Fruit fly (Drosophila melanogaster) whole organism, adult: ENCODE measurements around the gene Fpgs2.

Experiments
- CG11617 ChIP-seq: fragments of 200-800 bp; sonication (Bioruptor generic); optimal IDR thresholded peaks from 2 replicates; lab custom pipeline; 2017; ENCODE audit warnings: mild to moderate bottlenecking, missing biosample characterization, missing genetic modification reagents, missing genetic modification characterization
- CG12768 ChIP-seq: fragments of 200-800 bp; sonication (Bioruptor generic); optimal IDR thresholded peaks from 2 replicates; lab custom pipeline; 2017; ENCODE audit warnings: missing biosample characterization, missing genetic modification characterization, mild to moderate bottlenecking, moderate library complexity, missing genetic modification reagents
- CG14711 ChIP-seq: fragments of 200-800 bp; sonication (Bioruptor generic); optimal IDR thresholded peaks from 2 replicates; lab custom pipeline; 2018; ENCODE audit warnings: missing biosample characterization, mild to moderate bottlenecking, missing genetic modification characterization, moderate library complexity
- CG1620 ChIP-seq: fragments of 200-800 bp; sonication (Bioruptor generic); optimal IDR thresholded peaks from 2 replicates; lab custom pipeline; 2016; ENCODE audit warnings: missing biosample characterization, missing genetic modification characterization
- CG33017 ChIP-seq: fragments of 200-800 bp; sonication (Bioruptor generic); optimal IDR thresholded peaks from 2 replicates; lab custom pipeline; 2018; ENCODE audit warnings: missing biosample characterization, mild to moderate bottlenecking, missing genetic modification characterization, moderate library complexity
- CG5204 ChIP-seq: fragments of 200-800 bp; sonication (Bioruptor generic); optimal IDR thresholded peaks from 2 replicates; lab custom pipeline; 2016; ENCODE audit warnings: missing biosample characterization, missing genetic modification characterization
- CG7045 ChIP-seq: fragments of 200-800 bp; sonication (Bioruptor generic); optimal IDR thresholded peaks from 2 replicates; lab custom pipeline; 2017; ENCODE audit warnings: missing biosample characterization, mild to moderate bottlenecking, missing genetic modification characterization
- CG7101 ChIP-seq: fragments of 200-800 bp; sonication (Bioruptor generic); optimal IDR thresholded peaks from 2 replicates; lab custom pipeline; 2018; ENCODE audit warnings: missing biosample characterization, mild to moderate bottlenecking, missing genetic modification characterization, moderate library complexity
- Clk ChIP-seq: fragments of 200-800 bp; sonication (Bioruptor generic); optimal IDR thresholded peaks from 2 replicates; lab custom pipeline; 2017; ENCODE audit warnings: missing biosample characterization, missing genetic modification characterization
- Crg-1 ChIP-seq: fragments of 200-800 bp; sonication (Bioruptor generic); optimal IDR thresholded peaks from 2 replicates; lab custom pipeline; 2016; ENCODE audit warnings: missing biosample characterization, missing genetic modification characterization
- Hr96 ChIP-seq: fragments of 200-800 bp; sonication (Bioruptor generic); optimal IDR thresholded peaks from 2 replicates; lab custom pipeline; 2016; ENCODE audit warnings: missing biosample characterization, missing genetic modification characterization
- Mnt ChIP-seq: fragments of 200-800 bp; sonication (Bioruptor generic); optimal IDR thresholded peaks from 2 replicates; lab custom pipeline; 2016; ENCODE audit warnings: missing biosample characterization, mild to moderate bottlenecking, missing genetic modification characterization
- bab1 ChIP-seq: fragments of 200-800 bp; sonication (Bioruptor generic); optimal IDR thresholded peaks from 3 replicates; lab custom pipeline; 2019; ENCODE audit warnings: missing biosample characterization, mild to moderate bottlenecking, missing genetic modification characterization, moderate library complexity
- cic ChIP-seq: fragments of 200-800 bp; sonication (Bioruptor generic); optimal IDR thresholded peaks from 2 replicates; lab custom pipeline; 2017; ENCODE audit warnings: missing biosample characterization, mild to moderate bottlenecking, missing genetic modification characterization, moderate library complexity
- cnc ChIP-seq, 2 experiments: fragments of >200 bp; optimal IDR thresholded peaks; 2 replicates each; lab custom pipeline; 2017
- kay ChIP-seq: fragments of 200-800 bp; sonication (Bioruptor generic); peaks from one replicate; lab custom pipeline; 2016; ENCODE audit warnings: missing biosample characterization, missing genetic modification characterization, borderline replicate concordance
- ovo ChIP-seq: fragments of 200-800 bp; sonication (Bioruptor generic); optimal IDR thresholded peaks from 2 replicates; lab custom pipeline; 2016; ENCODE audit warnings: missing biosample characterization, missing genetic modification characterization
- pad ChIP-seq: fragments of 200-800 bp; sonication (Bioruptor generic); optimal IDR thresholded peaks from 3 replicates; lab custom pipeline; 2017; ENCODE audit warnings: missing biosample characterization, missing genetic modification characterization, mild to moderate bottlenecking, moderate library complexity, missing genetic modification reagents
- tj ChIP-seq: fragments of 200-800 bp; sonication (Bioruptor generic); optimal IDR thresholded peaks from 3 replicates; lab custom pipeline; 2017; ENCODE audit warnings: missing biosample characterization, mild to moderate bottlenecking, missing genetic modification characterization, moderate library complexity
- toe ChIP-seq: fragments of 200-800 bp; sonication (Bioruptor generic); optimal IDR thresholded peaks from 2 replicates; lab custom pipeline; 2016; ENCODE audit warnings: missing biosample characterization, missing genetic modification characterization

The Fpgs2 gene

dm6 chr2L:3895951-3896833, 17.9 kb downstream of the Fpgs2 start:
- no peak for TF ChIP-seq Hr96
- peak; percentile 30 for TF ChIP-seq CG5204 (GFP tag; lab: Kevin White, UChicago)
- no peak for TF ChIP-seq Clk (GFP tag; lab: Kevin White, UChicago)
- no peak for TF ChIP-seq CG11617

DNA sequence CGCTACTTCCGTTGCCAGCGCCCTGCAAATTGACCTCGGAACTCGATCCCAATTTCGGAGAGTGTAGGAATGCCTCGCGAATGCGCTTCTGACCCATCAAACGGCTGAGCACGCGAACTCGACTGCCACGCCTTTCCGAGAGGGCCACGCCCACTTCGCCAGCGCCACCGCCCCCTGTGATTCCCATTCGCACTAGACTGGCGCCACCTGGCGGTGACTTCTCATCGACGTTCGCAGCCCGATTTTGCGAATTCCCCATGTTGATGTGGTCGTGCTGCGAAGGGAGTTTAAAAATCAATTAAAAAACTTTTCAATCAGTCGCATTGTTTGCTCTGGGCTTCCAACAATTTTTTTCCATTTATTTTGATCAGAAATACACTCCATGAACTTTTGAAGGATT, 20.8 kb downstream of the Fpgs2 start:
- TF ChIP-seq ovo (GFP tag; lab: Kevin White, UChicago), result no peak
- TF ChIP-seq bab1 (GFP tag; lab: Kevin White, UChicago), result no peak
- no peak for TF ChIP-seq Hr96
- no peak for TF ChIP-seq CG33017
- no peak for TF ChIP-seq CG14711 (tag; lab: Kevin White, UChicago)
- no peak for TF ChIP-seq cic (GFP tag; lab: Kevin White, UChicago)
- TF ChIP-seq CG12768 (GFP tag; lab: Kevin White, UChicago), result no peak

- TF ChIP-seq CG5204 (GFP tag; lab: Kevin White, UChicago) (no peak), cic (GFP tag; lab: Kevin White, UChicago) (no peak), CG7045 (GFP tag; lab: Kevin White, UChicago) (no peak), CG1620 (GFP tag; lab: Kevin White, UChicago) (no peak), CG7101 (tag; lab: Kevin White, UChicago) (no peak), cnc (optimal IDR thresholded peaks at IDR 0.05; lab: Kevin White, UChicago) (no peak), tj (GFP tag; lab: Kevin White, UChicago) (no peak), CG12768 (GFP tag; lab: Kevin White, UChicago) (no peak), Mnt (GFP tag; lab: Kevin White, UChicago) (no peak), CG11617 (no peak), toe (GFP tag; lab: Kevin White, UChicago) (no peak), kay (GFP tag; lab: Kevin White, UChicago) (no peak), Crg-1 (no peak), Clk (GFP tag; lab: Kevin White, UChicago) (no peak), pad (no peak), CG33017 (no peak), CG14711 (tag; lab: Kevin White, UChicago) (no peak), Hr96 (no peak)
Observed at dm6 chr2L:3889865-3890264, 24.2 kb downstream of the Fpgs2 start.

dm6 chr2L:3888754-3889603, 25.1 kb downstream of the Fpgs2 start:
- TF ChIP-seq pad (peak; percentile 21), CG33017 (no peak), CG14711 (tag; lab: Kevin White, UChicago) (no peak), CG7045 (GFP tag; lab: Kevin White, UChicago) (peak; percentile 10), cnc (optimal IDR thresholded peaks at IDR 0.05; lab: Kevin White, UChicago) (no peak), cic (GFP tag; lab: Kevin White, UChicago) (no peak), toe (GFP tag; lab: Kevin White, UChicago) (no peak), tj (GFP tag; lab: Kevin White, UChicago) (peak; percentile 71), Mnt (GFP tag; lab: Kevin White, UChicago) (peak; percentile 7), Clk (GFP tag; lab: Kevin White, UChicago) (no peak), bab1 (GFP tag; lab: Kevin White, UChicago) (peak; percentile 1), kay (GFP tag; lab: Kevin White, UChicago) (peak; percentile 36), CG12768 (GFP tag; lab: Kevin White, UChicago) (peak; percentile 3), CG7101 (tag; lab: Kevin White, UChicago) (peak; percentile 23)

dm6 chr2L:3888173-3888572, 25.9 kb downstream of the Fpgs2 start:
- TF ChIP-seq CG14711 (tag; lab: Kevin White, UChicago) (no peak), CG5204 (GFP tag; lab: Kevin White, UChicago) (no peak), Clk (GFP tag; lab: Kevin White, UChicago) (no peak), tj (GFP tag; lab: Kevin White, UChicago) (no peak), toe (GFP tag; lab: Kevin White, UChicago) (no peak), CG7101 (tag; lab: Kevin White, UChicago) (no peak), ovo (GFP tag; lab: Kevin White, UChicago) (no peak), CG12768 (GFP tag; lab: Kevin White, UChicago) (no peak), kay (GFP tag; lab: Kevin White, UChicago) (no peak)

dm6 chr2L:3883939-3884338, 30.1 kb downstream of the Fpgs2 start:
- TF ChIP-seq CG12768 (GFP tag; lab: Kevin White, UChicago) (no peak), tj (GFP tag; lab: Kevin White, UChicago) (no peak), CG1620 (GFP tag; lab: Kevin White, UChicago) (no peak), toe (GFP tag; lab: Kevin White, UChicago) (no peak), Clk (GFP tag; lab: Kevin White, UChicago) (no peak), CG7101 (tag; lab: Kevin White, UChicago) (no peak), bab1 (GFP tag; lab: Kevin White, UChicago) (no peak), kay (GFP tag; lab: Kevin White, UChicago) (no peak), cnc (optimal IDR thresholded peaks at IDR 0.05; lab: Kevin White, UChicago) (no peak), CG11617 (no peak), cic (GFP tag; lab: Kevin White, UChicago) (no peak), CG5204 (GFP tag; lab: Kevin White, UChicago) (no peak), Mnt (GFP tag; lab: Kevin White, UChicago) (no peak), Crg-1 (no peak), pad (no peak), Hr96 (no peak), CG7045 (GFP tag; lab: Kevin White, UChicago) (no peak)
